Fruit fly (Drosophila melanogaster) ovary, adult (tissue): ENCODE data around the gene CG42371.

Experiments
- CG17801 ChIP-seq: fragments of 200-800 bp; optimal IDR thresholded peaks from 2 replicates; lab custom pipeline; 2019; ENCODE audit warnings: missing biosample characterization, mild to moderate bottlenecking, missing genetic modification characterization, moderate library complexity; ENCODE audit not compliant: partially characterized antibody

The CG42371 gene

dm6 chr2L:2227316-2227715 is 10.3 kb upstream of the CG42371 start:
- TF ChIP-seq CG17801 (GFP tag; lab: Kevin White, UChicago): peak; percentile 35

- TF ChIP-seq CG17801 (GFP tag; lab: Kevin White, UChicago): peak; percentile 86
Observed at dm6 chr2L:2226259-2227121, 9.4 kb upstream of the CG42371 start, which contains the start of the genes CG15387 and sau. CG15387 (minus strand) TSS chr2L:2226294. sau (plus strand) TSS chr2L:2226342.

dm6 chr2L:2222377-2222776 is 5.3 kb upstream of the CG42371 start:
- TF ChIP-seq CG17801 (GFP tag; lab: Kevin White, UChicago): no peak

dm6 chr2L:2221649-2222150 is 4.7 kb upstream of the CG42371 start:
- peak; percentile 99 for TF ChIP-seq CG17801 (GFP tag; lab: Kevin White, UChicago)

dm6 chr2L:2220573-2221332 is 3.7 kb upstream of the CG42371 start, which contains the start of gene papi:
papi (plus strand) TSS chr2L:2220748.
- no peak for TF ChIP-seq CG17801 (GFP tag; lab: Kevin White, UChicago)

- no peak for TF ChIP-seq CG17801 (GFP tag; lab: Kevin White, UChicago)
Observed at dm6 chr2L:2216065-2216464, 981 bp downstream of the CG42371 start, which contains the start of gene daed. daed (minus strand) TSS chr2L:2216311.

dm6 chr2L:2214004-2214403 is 3.0 kb downstream of the CG42371 start, which contains the start of the genes Uch and CG34174:
Uch (minus strand) TSS chr2L:2214211.
CG34174 (plus strand) TSS chr2L:2214266.
- TF ChIP-seq CG17801 (GFP tag; lab: Kevin White, UChicago): peak; percentile 43

dm6 chr2L:2212478-2212877 is 4.6 kb downstream of the CG42371 start, which contains the start of gene CG15385:
CG15385 (minus strand) TSS chr2L:2212571.
- no peak for TF ChIP-seq CG17801 (GFP tag; lab: Kevin White, UChicago)

- TF ChIP-seq CG17801 (GFP tag; lab: Kevin White, UChicago): no peak
Observed at dm6 chr2L:2209002-2209401, 8.0 kb downstream of the CG42371 start, which contains the start of gene CG33124. CG33124 (minus strand) TSS chr2L:2209102.

dm6 chr2L:2206066-2206465 is 11.0 kb downstream of the CG42371 start, which contains the start of gene CG31668:
CG31668 (minus strand) TSS chr2L:2206166.
- no peak for TF ChIP-seq CG17801 (GFP tag; lab: Kevin White, UChicago)

dm6 chr2L:2202853-2203717 is 14.0 kb downstream of the CG42371 start:
- peak; percentile 57 for TF ChIP-seq CG17801 (GFP tag; lab: Kevin White, UChicago)

dm6 chr2L:2202018-2202852 is 14.8 kb downstream of the CG42371 start:
- peak; percentile 100 for TF ChIP-seq CG17801 (GFP tag; lab: Kevin White, UChicago)

dm6 chr2L:2201107-2201561 is 15.9 kb downstream of the CG42371 start:
- TF ChIP-seq CG17801 (GFP tag; lab: Kevin White, UChicago): peak; percentile 82
